Worm (Caenorhabditis elegans) whole organism, midembryonic: Measurements from ENCODE around the gene F35B3.4.

ENCODE experiments used
- T22C8.4 ChIP-seq: fragments of 200-800 bp; sonication (Bioruptor generic); IDR thresholded peaks from 2 replicates; pipeline ENCODE4 v1.3.6; 2022; ENCODE audit warnings: missing genetic modification characterization, missing compliant biosample characterization
- flt-1 ChIP-seq: fragments of 200-800 bp; sonication (Bioruptor generic); IDR thresholded peaks from 2 replicates; pipeline ENCODE4 v1.3.6; 2022; ENCODE audit warnings: missing genetic modification characterization, missing compliant biosample characterization
- klf-2 ChIP-seq: fragments of 200-800 bp; sonication (Bioruptor generic); conservative IDR thresholded peaks from 2 replicates; pipeline ENCODE4 v1.3.6; 2022; ENCODE audit warnings: missing genetic modification reagents, missing genetic modification characterization, missing compliant biosample characterization
- med-1 ChIP-seq: sonication (generic microtip); optimal IDR thresholded peaks from 2 replicates; lab custom pipeline; 2017; ENCODE audit warnings: missing genetic modification characterization, mild to moderate bottlenecking, missing compliant biosample characterization, antibody characterized with exemption, missing genetic modification reagents; ENCODE audit not compliant: insufficient read depth
- ref-1 ChIP-seq: fragments of 200-800 bp; sonication (Bioruptor generic); conservative IDR thresholded peaks from 2 replicates; pipeline ENCODE4 v1.3.6; 2022; ENCODE audit warnings: missing genetic modification reagents, missing genetic modification characterization, missing compliant biosample characterization
- tab-1 ChIP-seq: fragments of 200-800 bp; sonication (Bioruptor generic); IDR thresholded peaks from 2 replicates; pipeline ENCODE4 v1.3.6; 2022; ENCODE audit warnings: missing genetic modification characterization, missing compliant biosample characterization
- ztf-23 ChIP-seq: fragments of 200-800 bp; sonication (Bioruptor generic); IDR thresholded peaks from 2 replicates; pipeline ENCODE4 v1.3.6; 2022; ENCODE audit warnings: missing genetic modification reagents, missing genetic modification characterization, missing compliant biosample characterization
- ztf-29 ChIP-seq: fragments of 200-800 bp; sonication (Bioruptor generic); IDR thresholded peaks from 2 replicates; pipeline ENCODE4 v1.3.6; 2022; ENCODE audit warnings: missing genetic modification reagents, missing genetic modification characterization, missing compliant biosample characterization

DNA sequence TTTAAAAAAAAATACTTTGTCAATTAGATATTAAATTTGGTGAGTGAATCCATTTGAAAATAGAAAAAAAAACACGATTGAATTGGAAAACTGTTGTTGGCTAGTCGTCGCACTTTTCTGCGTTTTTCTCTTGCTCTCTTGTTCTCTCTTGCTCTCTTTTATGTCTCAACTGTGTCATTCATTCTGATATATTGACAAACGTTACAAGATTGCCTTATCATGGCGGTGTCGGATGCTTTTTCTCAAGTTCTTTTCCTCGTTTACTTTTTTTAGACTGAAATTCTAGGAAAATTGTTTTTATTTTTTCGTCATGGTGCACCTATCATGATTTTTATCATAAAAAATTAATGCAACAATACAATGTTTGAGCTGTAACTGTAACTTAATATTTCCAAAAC is 24.9 kb downstream of the F35B3.4 start:
- no peak for TF ChIP-seq tab-1 (GFP tag; lab: Robert Waterston, UW)
- no peak for TF ChIP-seq flt-1
- no peak for TF ChIP-seq ref-1 (GFP tag; lab: Robert Waterston, UW)
- no peak for TF ChIP-seq T22C8.4 (GFP tag; lab: Robert Waterston, UW)
- TF ChIP-seq ztf-29 (GFP tag; lab: Robert Waterston, UW): no peak
- TF ChIP-seq klf-2 (GFP tag; lab: Robert Waterston, UW): no peak
- TF ChIP-seq med-1: no peak
- no peak for TF ChIP-seq ztf-23
